Fruit fly (Drosophila melanogaster) whole organism, adult: ENCODE measurements around the gene CG5254.

Experiments
- CG14711 ChIP-seq: fragments of 200-800 bp; sonication (Bioruptor generic); optimal IDR thresholded peaks from 2 replicates; lab custom pipeline; 2018; ENCODE audit warnings: missing biosample characterization, mild to moderate bottlenecking, missing genetic modification characterization, moderate library complexity
- CG1620 ChIP-seq: fragments of 200-800 bp; sonication (Bioruptor generic); optimal IDR thresholded peaks from 2 replicates; lab custom pipeline; 2016; ENCODE audit warnings: missing biosample characterization, missing genetic modification characterization
- CG7101 ChIP-seq: fragments of 200-800 bp; sonication (Bioruptor generic); optimal IDR thresholded peaks from 2 replicates; lab custom pipeline; 2018; ENCODE audit warnings: missing biosample characterization, mild to moderate bottlenecking, missing genetic modification characterization, moderate library complexity
- Clk ChIP-seq: fragments of 200-800 bp; sonication (Bioruptor generic); optimal IDR thresholded peaks from 2 replicates; lab custom pipeline; 2017; ENCODE audit warnings: missing biosample characterization, missing genetic modification characterization
- Hr96 ChIP-seq: fragments of 200-800 bp; sonication (Bioruptor generic); optimal IDR thresholded peaks from 2 replicates; lab custom pipeline; 2016; ENCODE audit warnings: missing biosample characterization, missing genetic modification characterization
- Mnt ChIP-seq: fragments of 200-800 bp; sonication (Bioruptor generic); optimal IDR thresholded peaks from 2 replicates; lab custom pipeline; 2016; ENCODE audit warnings: missing biosample characterization, mild to moderate bottlenecking, missing genetic modification characterization
- bab1 ChIP-seq: fragments of 200-800 bp; sonication (Bioruptor generic); optimal IDR thresholded peaks from 3 replicates; lab custom pipeline; 2019; ENCODE audit warnings: missing biosample characterization, mild to moderate bottlenecking, missing genetic modification characterization, moderate library complexity
- cic ChIP-seq: fragments of 200-800 bp; sonication (Bioruptor generic); optimal IDR thresholded peaks from 2 replicates; lab custom pipeline; 2017; ENCODE audit warnings: missing biosample characterization, mild to moderate bottlenecking, missing genetic modification characterization, moderate library complexity
- kay ChIP-seq: fragments of 200-800 bp; sonication (Bioruptor generic); peaks from one replicate; lab custom pipeline; 2016; ENCODE audit warnings: missing biosample characterization, missing genetic modification characterization, borderline replicate concordance
- pad ChIP-seq: fragments of 200-800 bp; sonication (Bioruptor generic); optimal IDR thresholded peaks from 3 replicates; lab custom pipeline; 2017; ENCODE audit warnings: missing biosample characterization, missing genetic modification characterization, mild to moderate bottlenecking, moderate library complexity, missing genetic modification reagents
- tj ChIP-seq: fragments of 200-800 bp; sonication (Bioruptor generic); optimal IDR thresholded peaks from 3 replicates; lab custom pipeline; 2017; ENCODE audit warnings: missing biosample characterization, mild to moderate bottlenecking, missing genetic modification characterization, moderate library complexity
- toe ChIP-seq: fragments of 200-800 bp; sonication (Bioruptor generic); optimal IDR thresholded peaks from 2 replicates; lab custom pipeline; 2016; ENCODE audit warnings: missing biosample characterization, missing genetic modification characterization

dm6 chrX:805907-806306 is 55.8 kb downstream of the CG5254 start, which contains the start of gene Sec22:
- TF ChIP-seq Hr96 (GFP tag; lab: Kevin White, UChicago) (no peak), tj (GFP tag; lab: Kevin White, UChicago) (no peak), kay (GFP tag; lab: Kevin White, UChicago) (no peak), CG14711 (no peak), CG1620 (GFP tag; lab: Kevin White, UChicago) (peak; percentile 4), bab1 (GFP tag; lab: Kevin White, UChicago) (peak; percentile 54), toe (GFP tag; lab: Kevin White, UChicago) (no peak), Mnt (no peak), pad (GFP tag; lab: Kevin White, UChicago) (peak; percentile 3), Clk (no peak), cic (no peak), CG7101 (tag; lab: Kevin White, UChicago) (peak; percentile 2)
